Fruit fly (Drosophila melanogaster): ENCODE results near the gene rod.

The rod gene

DNA sequence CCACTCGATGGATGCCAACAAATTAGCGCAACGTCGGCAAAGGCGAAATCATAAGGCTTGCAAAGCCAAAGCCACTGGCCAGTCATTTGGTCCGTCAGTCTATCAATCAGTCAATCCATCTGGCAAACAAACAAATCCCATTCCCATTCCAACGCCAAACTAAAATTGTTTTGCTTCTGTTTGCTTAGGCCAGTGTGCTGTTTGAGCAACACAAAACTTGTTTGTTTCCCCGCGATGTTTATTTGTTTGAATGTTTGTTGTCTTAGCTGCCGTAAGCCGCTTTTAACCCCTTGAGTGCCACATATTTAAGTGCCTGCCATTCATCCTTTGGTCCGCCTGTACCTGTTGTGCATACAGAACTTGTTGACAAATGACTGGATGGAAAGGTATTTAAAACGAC lies 29.8 kb upstream of the rod start (continued):
- TF ChIP-seq gcm2 (GFP tag; optimal IDR thresholded peaks at IDR 0.05) (no peak), wek (GFP tag; optimal IDR thresholded peaks at IDR 0.05) (peak; percentile 75), CG30020 (tag; optimal IDR thresholded peaks at IDR 0.05) (no peak), CG12104 (GFP tag; optimal IDR thresholded peaks at IDR 0.05) (peak; percentile 46), CG2875 (GFP tag; optimal IDR thresholded peaks at IDR 0.05) (peak; percentile 70), dati (GFP tag; IDR thresholded peaks at IDR 0.05) (no peak), CG33213 (GFP tag; optimal IDR thresholded peaks at IDR 0.05) (peak; percentile 63), Hr39 (optimal IDR thresholded peaks at IDR 0.05) (no peak), CG6683 (GFP tag; optimal IDR thresholded peaks at IDR 0.05) (no peak), CG15011 (GFP tag; optimal IDR thresholded peaks at IDR 0.05) (peak; percentile 64), CG4328 (GFP tag; optimal IDR thresholded peaks at IDR 0.05) (peak; percentile 39), CG2712 (tag; optimal IDR thresholded peaks at IDR 0.05) (peak; percentile 79), tup (GFP tag; optimal IDR thresholded peaks at IDR 0.05) (peak; percentile 59), NC2α (GFP tag; optimal IDR thresholded peaks at IDR 0.05) (peak; percentile 63), Pdp1 (GFP tag; optimal IDR thresholded peaks at IDR 0.05) (peak in 1 of 2 experiments; percentile 48), Ets97D (GFP tag; optimal IDR thresholded peaks at IDR 0.05) (no peak), Usf (GFP tag; optimal IDR thresholded peaks at IDR 0.05) (no peak), croc (GFP tag; conservative IDR thresholded peaks at IDR 0.05) (no peak; the same call in 2 of the 3 replicates), Sry-β (GFP tag; optimal IDR thresholded peaks at IDR 0.05) (peak; percentile 48), NK7.1 (GFP tag; optimal IDR thresholded peaks at IDR 0.05) (peak; percentile 32), CG15601 (tag; optimal IDR thresholded peaks at IDR 0.05) (peak; percentile 71), lbe (GFP tag; optimal IDR thresholded peaks at IDR 0.05) (no peak), vfl (GFP tag; optimal IDR thresholded peaks at IDR 0.05) (no peak), Six4 (GFP tag; optimal IDR thresholded peaks at IDR 0.05) (peak; percentile 17), ATbp (GFP tag; optimal IDR thresholded peaks at IDR 0.05) (peak; percentile 76), CG4424 (GFP tag; optimal IDR thresholded peaks at IDR 0.05) (peak; percentile 13), CG2199 (GFP tag; IDR thresholded peaks at IDR 0.05) (0 out of 3 replicates have a peak, but pooled peaks have one; percentile 73), Sry-δ (GFP tag; optimal IDR thresholded peaks at IDR 0.05) (no peak), CG9932 (GFP tag; IDR thresholded peaks at IDR 0.05) (no peak), CG18262 (tag; optimal IDR thresholded peaks at IDR 0.05) (peak; percentile 78), Lhr (GFP tag; optimal IDR thresholded peaks at IDR 0.05) (peak; percentile 66), Opbp (GFP tag; IDR thresholded peaks at IDR 0.05; ENCODE audit: partially characterized antibody) (no peak), CG12391 (tag; optimal IDR thresholded peaks at IDR 0.05) (peak; percentile 43), CG32532 (GFP tag; IDR thresholded peaks at IDR 0.05) (no peak), Jarid2 (GFP tag; optimal IDR thresholded peaks at IDR 0.05) (peak; percentile 43), CG8290 (GFP tag; optimal IDR thresholded peaks at IDR 0.05) (peak; percentile 64), CG8290 (tag; optimal IDR thresholded peaks at IDR 0.05) (peak in 1 of 2 experiments; percentile 90), btn (GFP tag; optimal IDR thresholded peaks at IDR 0.05) (peak; percentile 36), CG12155 (GFP tag; optimal IDR thresholded peaks at IDR 0.05) (no peak), CG15514 (GFP tag; optimal IDR thresholded peaks at IDR 0.05) (no peak), jumu (GFP tag; optimal IDR thresholded peaks at IDR 0.05) (no peak), Xrp1 (GFP tag; IDR thresholded peaks at IDR 0.05) (peak; percentile 90), HHEX (GFP tag; optimal IDR thresholded peaks at IDR 0.05) (peak; percentile 61), CG14710 (tag; optimal IDR thresholded peaks at IDR 0.05) (peak; percentile 87), CG13775 (GFP tag; optimal IDR thresholded peaks at IDR 0.05) (peak; percentile 45), Blimp-1 (GFP tag; optimal IDR thresholded peaks at IDR 0.05) (peak; percentile 62), Spps (tag; optimal IDR thresholded peaks at IDR 0.05) (peak; percentile 74), repo (GFP tag; optimal IDR thresholded peaks at IDR 0.05) (peak; percentile 7), CG7839 (tag; optimal IDR thresholded peaks at IDR 0.05) (peak; percentile 15), CG30431 (GFP tag; optimal IDR thresholded peaks at IDR 0.05) (peak; percentile 55), CG1024 (GFP tag; IDR thresholded peaks at IDR 0.05) (peak; percentile 58; the same call in 1 of the 2 replicates)

Measured in whole organism, embryonic.